Worm (Caenorhabditis elegans) whole organism, late embryonic: ENCODE measurements around the gene Y43F8B.14.

Experiments
- ama-1 ChIP-seq: fragments of 150-350 bp; optimal IDR thresholded peaks from 2 replicates; lab custom pipeline; 2014
- unc-55 ChIP-seq: sonication (generic microtip); optimal IDR thresholded peaks from 2 replicates; lab custom pipeline; 2017; ENCODE audit warnings: missing biosample characterization, missing genetic modification reagents, missing genetic modification characterization

DNA sequence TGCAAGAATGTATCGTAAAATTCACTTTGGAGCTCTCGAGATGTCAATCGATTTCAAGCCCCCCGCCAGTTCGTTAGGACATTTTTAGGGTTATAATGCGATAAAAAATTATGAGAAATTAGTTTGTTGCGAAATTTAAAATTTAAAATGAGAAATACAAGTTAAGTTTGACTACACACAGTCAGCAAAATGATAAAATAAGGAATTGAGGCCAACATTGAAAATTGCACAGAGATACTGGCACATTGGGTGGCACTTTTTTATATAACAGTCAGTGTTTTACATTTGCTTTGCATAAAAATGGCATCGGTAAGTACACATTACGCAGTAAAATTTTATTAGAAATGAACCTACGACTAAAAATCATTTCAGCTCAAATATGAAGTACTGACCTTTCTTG, 12.3 kb upstream of the Y43F8B.14 start, which contains the start of gene Y43F8B.12:
- TF ChIP-seq ama-1 (lab: Kevin White, UChicago) (no peak), unc-55 (GFP tag; lab: Kevin White, UChicago) (no peak)
